Fruit fly (Drosophila melanogaster): ENCODE data around the gene CG7872.

Gene CG7872

dm6 chrX:15549055-15549454 lies 28.9 kb upstream of the CG7872 start (continued):
- TF ChIP-seq salm (tag; optimal IDR thresholded peaks at IDR 0.05) (peak; percentile 57), ro (GFP tag; IDR thresholded peaks at IDR 0.05) (no peak), CG7839 (tag; optimal IDR thresholded peaks at IDR 0.05) (peak; percentile 88), Atf-2 (GFP tag; optimal IDR thresholded peaks at IDR 0.05) (peak; percentile 55), CG3847 (GFP tag; IDR thresholded peaks at IDR 0.05) (peak; percentile 69), CG1647 (GFP tag; optimal IDR thresholded peaks at IDR 0.05) (peak; percentile 39), CG17328 (GFP tag; IDR thresholded peaks at IDR 0.05) (0 out of 2 replicates have a peak, but pooled peaks have one; percentile 45), nerfin-2 (GFP tag; IDR thresholded peaks at IDR 0.05; ENCODE audit: partially characterized antibody) (no peak), disco-r (GFP tag; optimal IDR thresholded peaks at IDR 0.05) (peak; percentile 28), Sox100B (GFP tag; optimal IDR thresholded peaks at IDR 0.05) (peak; percentile 81), NC2α (GFP tag; optimal IDR thresholded peaks at IDR 0.05) (peak; percentile 29), dysf (GFP tag; IDR thresholded peaks at IDR 0.05) (peak; percentile 89), Rx (GFP tag; IDR thresholded peaks at IDR 0.05) (0 out of 2 replicates have a peak, but pooled peaks have one; percentile 8), gsb-n (tag; optimal IDR thresholded peaks at IDR 0.05) (peak; percentile 43), CG12391 (tag; optimal IDR thresholded peaks at IDR 0.05) (peak; percentile 74), Vsx1 (GFP tag; optimal IDR thresholded peaks at IDR 0.05) (peak; percentile 25), ssp (GFP tag; IDR thresholded peaks at IDR 0.05) (peak; percentile 54), amos (GFP tag; IDR thresholded peaks at IDR 0.05; ENCODE audit: partially characterized antibody) (no peak), pb (GFP tag; optimal IDR thresholded peaks at IDR 0.05) (peak; percentile 57), nau (GFP tag; optimal IDR thresholded peaks at IDR 0.05) (peak; percentile 56), CG6175 (GFP tag; IDR thresholded peaks at IDR 0.05) (peak; percentile 54; the same call in 1 of the 3 replicates), CG7556 (GFP tag; optimal IDR thresholded peaks at IDR 0.05) (peak; percentile 79), lov (optimal IDR thresholded peaks at IDR 0.05) (no peak), lov (GFP tag; IDR thresholded peaks at IDR 0.05) (no peak), sna (GFP tag; IDR thresholded peaks at IDR 0.05; ENCODE audit: partially characterized antibody) (no peak), ken (GFP tag; IDR thresholded peaks at IDR 0.05) (0 out of 3 replicates have a peak, but pooled peaks have one; percentile 47), gro (GFP tag; optimal IDR thresholded peaks at IDR 0.05) (peak; percentile 66), CG5953 (GFP tag; IDR thresholded peaks at IDR 0.05) (peak; percentile 56; the same call in 1 of the 2 replicates), Dip3 (GFP tag; optimal IDR thresholded peaks at IDR 0.05) (peak; percentile 54), nom (GFP tag; optimal IDR thresholded peaks at IDR 0.05) (no peak), chinmo (GFP tag; IDR thresholded peaks at IDR 0.05; ENCODE audit: partially characterized antibody) (no peak), Camta (GFP tag; optimal IDR thresholded peaks at IDR 0.05) (peak; percentile 64), ATbp (GFP tag; optimal IDR thresholded peaks at IDR 0.05) (peak; percentile 75), NC2β (GFP tag; optimal IDR thresholded peaks at IDR 0.05) (peak; percentile 56), NFAT (GFP tag; IDR thresholded peaks at IDR 0.05) (peak; percentile 29; the same call in 1 of the 2 replicates), ab (GFP tag; optimal IDR thresholded peaks at IDR 0.05) (peak; percentile 10), yki (optimal IDR thresholded peaks at IDR 0.05) (no peak), CG32532 (GFP tag; IDR thresholded peaks at IDR 0.05) (peak; percentile 86), emc (GFP tag; optimal IDR thresholded peaks at IDR 0.05) (peak; percentile 67), pho (GFP tag; optimal IDR thresholded peaks at IDR 0.05) (peak; percentile 70), HLH3B (GFP tag; IDR thresholded peaks at IDR 0.05) (peak; percentile 71), Deaf1 (tag; optimal IDR thresholded peaks at IDR 0.05) (peak; percentile 66), CG13624 (GFP tag; optimal IDR thresholded peaks at IDR 0.05) (peak; percentile 72), CG2712 (tag; optimal IDR thresholded peaks at IDR 0.05) (peak; percentile 82), CG2120 (GFP tag; optimal IDR thresholded peaks at IDR 0.05) (peak; percentile 81), exex (tag; optimal IDR thresholded peaks at IDR 0.05) (peak; percentile 28), dmrt11E (tag; optimal IDR thresholded peaks at IDR 0.05) (peak; percentile 6), CG12155 (GFP tag; optimal IDR thresholded peaks at IDR 0.05) (peak; percentile 64), HHEX (GFP tag; optimal IDR thresholded peaks at IDR 0.05) (peak; percentile 74), cwo (GFP tag; optimal IDR thresholded peaks at IDR 0.05) (peak; percentile 70), sob (GFP tag; IDR thresholded peaks at IDR 0.05) (peak; percentile 66; the same call in 1 of the 2 replicates)

All from whole organism, embryonic.